Worm (Caenorhabditis elegans) whole organism, L1 larva: ENCODE data around the gene ell-1.

Experiments
- C16A3.4 ChIP-seq: fragments of 150-350 bp; optimal IDR thresholded peaks from 2 replicates; lab custom pipeline; 2014; ENCODE audit warnings: missing biosample characterization, missing genetic modification characterization
- F16B12.6 ChIP-seq: fragments of 150-350 bp; optimal IDR thresholded peaks from 2 replicates; lab custom pipeline; 2014; ENCODE audit warnings: missing biosample characterization, missing genetic modification characterization
- Y116A8C.19 ChIP-seq: sonication (generic microtip); optimal IDR thresholded peaks from 2 replicates; lab custom pipeline; 2016; ENCODE audit warnings: missing compliant biosample characterization, missing genetic modification characterization, borderline replicate concordance
- aha-1 ChIP-seq: fragments of 150-350 bp; optimal IDR thresholded peaks from 2 replicates; lab custom pipeline; 2014; ENCODE audit warnings: missing biosample characterization, missing genetic modification characterization
- alr-1 ChIP-seq: fragments of 200-800 bp; sonication (Bioruptor generic); optimal IDR thresholded peaks from 2 replicates; lab custom pipeline; 2018; ENCODE audit warnings: borderline replicate concordance, mild to moderate bottlenecking, missing genetic modification characterization, missing compliant biosample characterization
- ama-1 ChIP-seq: fragments of 150-350 bp; optimal IDR thresholded peaks from 2 replicates; lab custom pipeline; 2014
- ceh-63 ChIP-seq: fragments of 200-800 bp; sonication (Bioruptor generic); optimal IDR thresholded peaks from 2 replicates; lab custom pipeline; 2018; ENCODE audit warnings: mild to moderate bottlenecking, missing genetic modification characterization, missing compliant biosample characterization
- ceh-8 ChIP-seq: fragments of 200-800 bp; sonication (Bioruptor generic); optimal IDR thresholded peaks from 2 replicates; lab custom pipeline; 2018; ENCODE audit warnings: mild to moderate bottlenecking, missing genetic modification characterization, moderate library complexity, missing compliant biosample characterization
- ceh-82 ChIP-seq, 3 experiments: fragments of 150-350 bp in 1 of 3; sonication (generic microtip) in 2 of 3; optimal IDR thresholded peaks; 2 replicates each; lab custom pipeline; 2014 to 2017; ENCODE audit warnings: missing biosample characterization in 3 of 3, missing genetic modification characterization in 3 of 3
- ces-1 ChIP-seq: fragments of 150-350 bp; optimal IDR thresholded peaks from 2 replicates; lab custom pipeline; 2014; ENCODE audit warnings: missing biosample characterization, missing genetic modification reagents, missing genetic modification characterization
- dpl-1 ChIP-seq, 3 experiments: fragments of 150-350 bp in 2 of 3; sonication (generic microtip) in 1 of 3; optimal IDR thresholded peaks; 2 replicates each; lab custom pipeline; 2014 to 2017; ENCODE audit warnings: missing biosample characterization in 3 of 3, missing genetic modification characterization in 3 of 3, missing genetic modification reagents in 3 of 3
- dsc-1 ChIP-seq: sonication (generic microtip); optimal IDR thresholded peaks from 2 replicates; lab custom pipeline; 2016; ENCODE audit warnings: mild to moderate bottlenecking, missing genetic modification characterization, missing compliant biosample characterization
- efl-1 ChIP-seq, 4 experiments: fragments of 150-350 bp; optimal IDR thresholded peaks in 3 of 4; peaks in 1 of 4; 1 replicate in 1 of 4; 2 replicates in 3 of 4; lab custom pipeline; 2014; ENCODE audit warnings: missing biosample characterization in 2 of 4, missing genetic modification characterization in 2 of 4, missing genetic modification reagents in 2 of 4
- efl-3 ChIP-seq: fragments of 200-800 bp; sonication (Bioruptor generic); optimal IDR thresholded peaks from 2 replicates; lab custom pipeline; 2018; ENCODE audit warnings: mild to moderate bottlenecking, missing genetic modification characterization, missing compliant biosample characterization
- egl-13 ChIP-seq: sonication (generic microtip); optimal IDR thresholded peaks from 2 replicates; lab custom pipeline; 2016; ENCODE audit warnings: missing genotype, missing genetic modification reagents, missing genetic modification characterization, missing compliant biosample characterization
- elt-3 ChIP-seq, 6 experiments: fragments of 150-350 bp in 1 of 6; sonication (generic microtip); optimal IDR thresholded peaks; 2 replicates each; lab custom pipeline; 2017 to 2018; ENCODE audit warnings: missing biosample characterization in 6 of 6, missing genetic modification characterization in 6 of 6, inconsistent platforms in 1 of 6
- ets-5 ChIP-seq: fragments of 200-800 bp; sonication (Bioruptor generic); IDR thresholded peaks from 2 replicates; pipeline ENCODE4 v1.3.6; 2022; ENCODE audit warnings: missing genetic modification characterization, missing compliant biosample characterization
- fkh-10 ChIP-seq: sonication (generic microtip); optimal IDR thresholded peaks from 2 replicates; lab custom pipeline; 2017; ENCODE audit warnings: missing biosample characterization, missing genetic modification reagents, missing genetic modification characterization
- fkh-4 ChIP-seq: sonication (generic microtip); optimal IDR thresholded peaks from 2 replicates; lab custom pipeline; 2016; ENCODE audit warnings: missing compliant biosample characterization, missing genetic modification characterization, borderline replicate concordance
- fos-1 ChIP-seq: fragments of 150-350 bp; optimal IDR thresholded peaks from 2 replicates; lab custom pipeline; 2014; ENCODE audit warnings: missing biosample characterization, missing genetic modification characterization
- irx-1 ChIP-seq: sonication (generic microtip); optimal IDR thresholded peaks from 2 replicates; lab custom pipeline; 2016; ENCODE audit warnings: missing genetic modification characterization, missing compliant biosample characterization
- jun-1 ChIP-seq: fragments of 150-350 bp; optimal IDR thresholded peaks from 2 replicates; lab custom pipeline; 2014; ENCODE audit warnings: missing biosample characterization, missing genetic modification reagents, missing genetic modification characterization
- lin-14 ChIP-seq: fragments of 200-800 bp; sonication (Bioruptor generic); optimal IDR thresholded peaks from 2 replicates; lab custom pipeline; 2018; ENCODE audit warnings: mild to moderate bottlenecking, missing genetic modification characterization, moderate library complexity, missing compliant biosample characterization
- lin-39 ChIP-seq: fragments of 150-350 bp; optimal IDR thresholded peaks from 2 replicates; lab custom pipeline; 2014; ENCODE audit warnings: missing biosample characterization, missing genetic modification reagents, missing genetic modification characterization
- lsy-2 ChIP-seq, 2 experiments: fragments of 150-350 bp; optimal IDR thresholded peaks; 2 replicates each; lab custom pipeline; 2014; ENCODE audit warnings: missing biosample characterization in 2 of 2, missing genetic modification characterization in 2 of 2
- mab-9 ChIP-seq: fragments of 200-800 bp; sonication (Bioruptor generic); IDR thresholded peaks from 2 replicates; pipeline ENCODE4 v1.3.6; 2022; ENCODE audit warnings: missing genetic modification reagents, missing genetic modification characterization, missing compliant biosample characterization
- mdl-1 ChIP-seq, 2 experiments: fragments of 150-350 bp; optimal IDR thresholded peaks; 2 replicates each; lab custom pipeline; 2014 to 2017; ENCODE audit warnings: missing biosample characterization in 2 of 2, missing genetic modification characterization in 2 of 2, inconsistent platforms in 1 of 2
- mep-1 ChIP-seq: fragments of 150-350 bp; optimal IDR thresholded peaks from 2 replicates; lab custom pipeline; 2014; ENCODE audit warnings: missing biosample characterization, missing genetic modification characterization
- nhr-19 ChIP-seq: fragments of 200-800 bp; sonication (Bioruptor generic); conservative IDR thresholded peaks from 2 replicates; pipeline ENCODE4 v1.3.6; 2022; ENCODE audit warnings: missing genetic modification characterization, missing compliant biosample characterization
- nhr-20 ChIP-seq: sonication (generic microtip); optimal IDR thresholded peaks from 2 replicates; lab custom pipeline; 2016; ENCODE audit warnings: mild to moderate bottlenecking, missing genetic modification characterization, missing compliant biosample characterization
- nhr-28 ChIP-seq: fragments of 150-350 bp; optimal IDR thresholded peaks from 2 replicates; lab custom pipeline; 2014; ENCODE audit warnings: missing biosample characterization, missing genetic modification characterization
- nhr-71 ChIP-seq: sonication (generic microtip); optimal IDR thresholded peaks from 2 replicates; lab custom pipeline; 2016; ENCODE audit warnings: mild to moderate bottlenecking, missing genetic modification characterization, moderate library complexity, missing compliant biosample characterization
- nhr-76 ChIP-seq: sonication (generic microtip); optimal IDR thresholded peaks from 2 replicates; lab custom pipeline; 2017; ENCODE audit warnings: missing biosample characterization, missing genetic modification characterization
- nhr-84 ChIP-seq: sonication (generic microtip); optimal IDR thresholded peaks from 2 replicates; lab custom pipeline; 2017; ENCODE audit warnings: missing biosample characterization, missing genetic modification characterization
- nhr-90 ChIP-seq: sonication (generic microtip); optimal IDR thresholded peaks from 2 replicates; lab custom pipeline; 2016; ENCODE audit warnings: mild to moderate bottlenecking, missing genetic modification characterization, missing compliant biosample characterization; ENCODE audit not compliant: poor library complexity
- pag-3 ChIP-seq: sonication (generic microtip); optimal IDR thresholded peaks from 2 replicates; lab custom pipeline; 2017; ENCODE audit warnings: missing genetic modification characterization, mild to moderate bottlenecking, missing compliant biosample characterization, antibody characterized with exemption, borderline replicate concordance; ENCODE audit not compliant: insufficient read depth
- pqm-1 ChIP-seq: sonication (generic microtip); optimal IDR thresholded peaks from 3 replicates; lab custom pipeline; 2017; ENCODE audit warnings: missing biosample characterization, missing genetic modification characterization
- rnt-1 ChIP-seq: sonication (generic microtip); optimal IDR thresholded peaks from 2 replicates; lab custom pipeline; 2016; ENCODE audit warnings: mild to moderate bottlenecking, missing genetic modification characterization, moderate library complexity, missing compliant biosample characterization
- skn-1 ChIP-seq: fragments of 150-350 bp; optimal IDR thresholded peaks from 2 replicates; lab custom pipeline; 2014; ENCODE audit warnings: missing biosample characterization, missing genetic modification characterization
- snpc-4 ChIP-seq: fragments of 150-350 bp; optimal IDR thresholded peaks from 2 replicates; lab custom pipeline; 2014; ENCODE audit warnings: missing biosample characterization, missing genetic modification characterization
- snu-23 ChIP-seq: sonication (generic microtip); optimal IDR thresholded peaks from 2 replicates; lab custom pipeline; 2016; ENCODE audit warnings: missing genetic modification characterization, missing compliant biosample characterization
- sup-37 ChIP-seq: fragments of 200-800 bp; sonication (Bioruptor generic); optimal IDR thresholded peaks from 2 replicates; lab custom pipeline; 2018; ENCODE audit warnings: mild to moderate bottlenecking, missing genetic modification characterization, missing compliant biosample characterization
- swsn-7 ChIP-seq: sonication (generic microtip); optimal IDR thresholded peaks from 2 replicates; lab custom pipeline; 2016; ENCODE audit warnings: missing genetic modification characterization, missing compliant biosample characterization
- tbx-2 ChIP-seq: sonication (generic microtip); optimal IDR thresholded peaks from 2 replicates; lab custom pipeline; 2016; ENCODE audit warnings: missing genetic modification characterization, missing compliant biosample characterization
- tlp-1 ChIP-seq: fragments of 150-350 bp; optimal IDR thresholded peaks from 2 replicates; lab custom pipeline; 2014; ENCODE audit warnings: missing biosample characterization, missing genetic modification characterization
- unc-130 ChIP-seq: fragments of 150-350 bp; optimal IDR thresholded peaks from 2 replicates; lab custom pipeline; 2017; ENCODE audit warnings: missing biosample characterization, missing genetic modification characterization, inconsistent platforms
- unc-98 ChIP-seq: fragments of 200-800 bp; sonication (Bioruptor generic); IDR thresholded peaks from 2 replicates; pipeline ENCODE4 v1.3.6; 2022; ENCODE audit warnings: missing genetic modification characterization, missing compliant biosample characterization
- vab-15 ChIP-seq: sonication (generic microtip); optimal IDR thresholded peaks from 2 replicates; lab custom pipeline; 2017; ENCODE audit warnings: missing genotype, mild to moderate bottlenecking, missing genetic modification characterization, missing compliant biosample characterization
- zag-1 ChIP-seq: fragments of 150-350 bp; optimal IDR thresholded peaks from 2 replicates; lab custom pipeline; 2014; ENCODE audit warnings: missing biosample characterization, missing genetic modification characterization
- zip-4 ChIP-seq: fragments of 200-800 bp; sonication (Bioruptor generic); optimal IDR thresholded peaks from 2 replicates; lab custom pipeline; 2018; ENCODE audit warnings: mild to moderate bottlenecking, missing genetic modification characterization, moderate library complexity, missing compliant biosample characterization
- ztf-4 ChIP-seq: fragments of 150-350 bp; optimal IDR thresholded peaks from 2 replicates; lab custom pipeline; 2014; ENCODE audit warnings: missing biosample characterization, missing genetic modification characterization

ell-1 gene

DNA sequence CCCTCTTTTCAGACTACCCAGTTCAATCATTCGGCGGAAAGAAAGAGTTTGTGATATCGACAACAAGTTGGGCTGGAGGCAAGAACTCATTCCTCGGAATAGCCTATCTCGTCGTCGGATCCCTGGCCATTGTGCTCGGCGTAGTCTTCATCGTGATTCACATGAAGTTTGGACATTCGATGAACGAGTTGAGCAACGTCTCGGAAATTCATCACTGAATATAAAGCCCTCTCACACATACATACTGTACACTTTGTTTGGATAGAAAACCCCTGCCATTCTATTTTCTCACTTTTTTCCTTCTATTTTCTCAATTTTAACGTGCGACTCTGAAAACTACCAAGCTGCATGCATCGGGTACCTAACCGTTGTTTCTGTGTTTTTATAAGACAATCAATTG, 55.2 kb downstream of the ell-1 start, which contains the start of gene R08C7.12:
Gene R08C7.12, plus strand, starts transcription at position 301 of the 400 bp plus-strand sequence.
- TF ChIP-seq irx-1 (tag; lab: Kevin White, UChicago) (no peak), nhr-76 (tag; lab: Kevin White, UChicago) (no peak), alr-1 (tag; lab: Kevin White, UChicago) (no peak), mdl-1 (tag; optimal IDR thresholded peaks at IDR 0.05; lab: Kevin White, UChicago) (no peak), unc-130 (tag; lab: Kevin White, UChicago) (no peak), ama-1 (lab: Kevin White, UChicago) (no peak), fkh-10 (GFP tag; lab: Kevin White, UChicago) (no peak), ets-5 (GFP tag; lab: Robert Waterston, UW) (no peak), tlp-1 (no peak), unc-98 (GFP tag; lab: Robert Waterston, UW) (no peak), elt-3 (tag; optimal IDR thresholded peaks at IDR 0.05; lab: Kevin White, UChicago) (no peak), nhr-71 (tag; lab: Kevin White, UChicago) (no peak), C16A3.4 (no peak), nhr-84 (tag; lab: Kevin White, UChicago) (no peak), pqm-1 (tag; lab: Kevin White, UChicago) (no peak), efl-3 (GFP tag; lab: Kevin White, UChicago) (no peak)

DNA sequence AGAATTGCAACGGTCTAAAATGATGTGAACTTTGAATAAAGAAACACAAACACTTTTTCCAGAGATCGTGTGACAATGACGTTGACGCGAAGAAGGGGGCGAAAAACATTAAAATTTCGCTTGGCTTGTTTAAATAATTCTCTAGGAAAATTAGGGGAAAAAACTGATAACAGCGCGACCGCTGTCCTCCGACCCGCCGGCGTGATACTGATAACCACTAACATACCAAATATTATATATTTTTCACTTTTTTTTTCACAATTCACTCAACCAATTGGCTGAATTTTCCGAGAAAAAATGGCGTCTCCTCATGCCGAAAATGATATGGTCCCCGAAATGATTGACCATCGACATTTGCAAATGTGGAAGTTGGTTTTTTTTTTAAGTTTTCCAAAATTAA, 55.6 kb downstream of the ell-1 start:
- no peak for TF ChIP-seq swsn-7 (tag; lab: Kevin White, UChicago)
- no peak for TF ChIP-seq F16B12.6 (tag; lab: Kevin White, UChicago)
- no peak for TF ChIP-seq nhr-76 (tag; lab: Kevin White, UChicago)
- no peak for TF ChIP-seq ceh-82 (tag; optimal IDR thresholded peaks at IDR 0.05; lab: Kevin White, UChicago)
- TF ChIP-seq nhr-20 (tag; lab: Kevin White, UChicago), result peak; percentile 11
- TF ChIP-seq aha-1 (tag; lab: Kevin White, UChicago), result no peak
- TF ChIP-seq efl-1 (optimal IDR thresholded peaks at IDR 0.05; lab: Kevin White, UChicago), result no peak
- TF ChIP-seq efl-1 (GFP tag; optimal IDR thresholded peaks at IDR 0.05 in 1 of 2; lab: Kevin White, UChicago), result no peak
- TF ChIP-seq ztf-4 (tag; lab: Kevin White, UChicago), result no peak
- no peak for TF ChIP-seq fkh-4 (tag; lab: Kevin White, UChicago)
- TF ChIP-seq fos-1 (tag; lab: Kevin White, UChicago), result no peak
- no peak for TF ChIP-seq ceh-8 (GFP tag; lab: Kevin White, UChicago)
- TF ChIP-seq zag-1 (tag; lab: Kevin White, UChicago), result no peak
- TF ChIP-seq egl-13, result no peak
- TF ChIP-seq lin-39 (tag; lab: Kevin White, UChicago), result no peak
- TF ChIP-seq Y116A8C.19 (tag; lab: Kevin White, UChicago), result no peak
- TF ChIP-seq ces-1 (GFP tag; lab: Kevin White, UChicago), result no peak
- no peak for TF ChIP-seq sup-37 (GFP tag; lab: Kevin White, UChicago)
- no peak for TF ChIP-seq pag-3 (tag; lab: Kevin White, UChicago)
- TF ChIP-seq zip-4 (GFP tag; lab: Kevin White, UChicago), result no peak
- no peak for TF ChIP-seq mdl-1 (tag; optimal IDR thresholded peaks at IDR 0.05; lab: Kevin White, UChicago)
- no peak for TF ChIP-seq unc-130 (tag; lab: Kevin White, UChicago)
- TF ChIP-seq nhr-90 (tag; lab: Kevin White, UChicago), result peak; percentile 45
- TF ChIP-seq jun-1 (tag; lab: Kevin White, UChicago), result no peak
- TF ChIP-seq nhr-19 (GFP tag; lab: Robert Waterston, UW), result no peak
- TF ChIP-seq mep-1 (tag; lab: Kevin White, UChicago), result no peak
- no peak for TF ChIP-seq lin-14 (GFP tag; lab: Kevin White, UChicago)
- no peak for TF ChIP-seq mab-9 (GFP tag; lab: Robert Waterston, UW)
- TF ChIP-seq tbx-2 (tag; lab: Kevin White, UChicago), result no peak
- no peak for TF ChIP-seq snu-23
- TF ChIP-seq snpc-4 (tag; lab: Kevin White, UChicago), result no peak
- TF ChIP-seq rnt-1 (tag; lab: Kevin White, UChicago), result no peak
- no peak for TF ChIP-seq skn-1 (tag; lab: Kevin White, UChicago)
- no peak for TF ChIP-seq dpl-1 (GFP tag; optimal IDR thresholded peaks at IDR 0.05; lab: Kevin White, UChicago)
- no peak for TF ChIP-seq vab-15 (tag; lab: Kevin White, UChicago)
- TF ChIP-seq ama-1 (lab: Kevin White, UChicago), result no peak
- no peak for TF ChIP-seq nhr-28 (tag; lab: Kevin White, UChicago)
- TF ChIP-seq dsc-1, result no peak
- TF ChIP-seq ceh-63 (GFP tag; lab: Kevin White, UChicago), result no peak
- no peak for TF ChIP-seq lsy-2 (tag; optimal IDR thresholded peaks at IDR 0.05; lab: Kevin White, UChicago)
- no peak for TF ChIP-seq alr-1 (tag; lab: Kevin White, UChicago)
